Worm (Caenorhabditis elegans): ENCODE data around the gene C44H9.5.

C44H9.5 gene

ce11 chrV:12881396-12881795, 31.7 kb upstream of the C44H9.5 start:
- no peak for TF ChIP-seq nhr-76 (tag; optimal IDR thresholded peaks at IDR 0.05)
- TF ChIP-seq ama-1 (optimal IDR thresholded peaks at IDR 0.05) = no peak
- no peak for TF ChIP-seq daf-12 (tag; optimal IDR thresholded peaks at IDR 0.05)
- no peak for TF ChIP-seq sea-2 (GFP tag; optimal IDR thresholded peaks at IDR 0.05)
- no peak for TF ChIP-seq ztf-4 (tag; optimal IDR thresholded peaks at IDR 0.05)
- peak; percentile 5 for TF ChIP-seq nhr-25 (tag; optimal IDR thresholded peaks at IDR 0.05)

- TF ChIP-seq daf-12 (tag; optimal IDR thresholded peaks at IDR 0.05) = no peak
- TF ChIP-seq mml-1 (tag; optimal IDR thresholded peaks at IDR 0.05) = no peak
- no peak for TF ChIP-seq nhr-11 (tag; optimal IDR thresholded peaks at IDR 0.05)
- TF ChIP-seq nhr-25 (tag; optimal IDR thresholded peaks at IDR 0.05) = peak; percentile 70
- TF ChIP-seq ama-1 (optimal IDR thresholded peaks at IDR 0.05) = peak; percentile 36
- no peak for TF ChIP-seq lsy-12 (tag; optimal IDR thresholded peaks at IDR 0.05)
- no peak for TF ChIP-seq pqm-1 (tag; optimal IDR thresholded peaks at IDR 0.05)
- no peak for TF ChIP-seq nhr-28 (tag; optimal IDR thresholded peaks at IDR 0.05)
- TF ChIP-seq hmg-11 (tag; optimal IDR thresholded peaks at IDR 0.05) = no peak
- no peak for TF ChIP-seq nhr-23 (tag; optimal IDR thresholded peaks at IDR 0.05)
- no peak for TF ChIP-seq sea-2 (GFP tag; optimal IDR thresholded peaks at IDR 0.05)
- no peak for TF ChIP-seq nhr-67 (tag; optimal IDR thresholded peaks at IDR 0.05)
- no peak for TF ChIP-seq nhr-77 (tag; optimal IDR thresholded peaks at IDR 0.05)
- TF ChIP-seq fkh-10 (GFP tag; optimal IDR thresholded peaks at IDR 0.05) = no peak
- TF ChIP-seq snpc-4 (tag; optimal IDR thresholded peaks at IDR 0.05) = no peak
- TF ChIP-seq nhr-43 (tag; optimal IDR thresholded peaks at IDR 0.05; ENCODE audit: poor library complexity, severe bottlenecking) = peak; percentile 13
- no peak for TF ChIP-seq lin-39 (tag; optimal IDR thresholded peaks at IDR 0.05)
- TF ChIP-seq jun-1 (tag; optimal IDR thresholded peaks at IDR 0.05) = no peak
- TF ChIP-seq tbx-2 (tag; optimal IDR thresholded peaks at IDR 0.05) = no peak
- TF ChIP-seq elt-3 (tag; optimal IDR thresholded peaks at IDR 0.05) = no peak
These were observed 29.7 kb upstream of the C44H9.5 start for ce11 chrV:12879349-12879748.

- TF ChIP-seq elt-2 (tag; optimal IDR thresholded peaks at IDR 0.05) (peak; percentile 19), unc-39 (tag; optimal IDR thresholded peaks at IDR 0.05) (no peak)
These were observed 27.9 kb upstream of the C44H9.5 start for ce11 chrV:12877579-12877978.

ce11 chrV:12876708-12877107, 27.0 kb upstream of the C44H9.5 start:
- TF ChIP-seq skn-1 (tag; optimal IDR thresholded peaks at IDR 0.05) = no peak
- TF ChIP-seq hmg-11 (tag; optimal IDR thresholded peaks at IDR 0.05) = no peak
- TF ChIP-seq daf-12 (tag; optimal IDR thresholded peaks at IDR 0.05) = no peak
- no peak for TF ChIP-seq pha-4 (tag; optimal IDR thresholded peaks at IDR 0.05)
- no peak for TF ChIP-seq nhr-11 (tag; optimal IDR thresholded peaks at IDR 0.05)
- peak; percentile 73 for TF ChIP-seq pqm-1 (tag; optimal IDR thresholded peaks at IDR 0.05)
- peak; percentile 73 for TF ChIP-seq elt-2 (tag; optimal IDR thresholded peaks at IDR 0.05)
- TF ChIP-seq nfya-1 (tag; optimal IDR thresholded peaks at IDR 0.05; ENCODE audit: insufficient read depth) = no peak
- no peak for TF ChIP-seq lin-15B (tag; optimal IDR thresholded peaks at IDR 0.05)
- TF ChIP-seq nhr-23 (tag; optimal IDR thresholded peaks at IDR 0.05) = no peak
- TF ChIP-seq snpc-4 (tag; optimal IDR thresholded peaks at IDR 0.05) = no peak
- TF ChIP-seq nhr-76 (tag; optimal IDR thresholded peaks at IDR 0.05) = no peak
- no peak for TF ChIP-seq ZK546.5 (tag; optimal IDR thresholded peaks at IDR 0.05)

ce11 chrV:12875850-12876249, 26.2 kb upstream of the C44H9.5 start:
- TF ChIP-seq nhr-23 (tag; optimal IDR thresholded peaks at IDR 0.05) (no peak), nhr-25 (tag; optimal IDR thresholded peaks at IDR 0.05) (peak; percentile 48), nhr-43 (tag; optimal IDR thresholded peaks at IDR 0.05; ENCODE audit: poor library complexity, severe bottlenecking) (peak; percentile 18)

ce11 chrV:12871753-12872152, 22.1 kb upstream of the C44H9.5 start, which contains the start of gene bus-19:
TSS of gene bus-19 (plus strand) at chrV:12872053.
- TF ChIP-seq elt-3 (tag; optimal IDR thresholded peaks at IDR 0.05) (no peak), pha-4 (tag; optimal IDR thresholded peaks at IDR 0.05) (peak; percentile 41)

ce11 chrV:12870740-12871139, 21.1 kb upstream of the C44H9.5 start:
- TF ChIP-seq fkh-10 (GFP tag; optimal IDR thresholded peaks at IDR 0.05) = no peak
- no peak for TF ChIP-seq lin-39 (tag; optimal IDR thresholded peaks at IDR 0.05)
- TF ChIP-seq nhr-237 (tag; optimal IDR thresholded peaks at IDR 0.05) = no peak
- peak; percentile 85 for TF ChIP-seq pha-4 (tag; optimal IDR thresholded peaks at IDR 0.05)
- no peak for TF ChIP-seq ZK546.5 (tag; optimal IDR thresholded peaks at IDR 0.05)
- no peak for TF ChIP-seq elt-2 (tag; optimal IDR thresholded peaks at IDR 0.05)
- TF ChIP-seq nhr-12 (tag; optimal IDR thresholded peaks at IDR 0.05) = no peak
- no peak for TF ChIP-seq nhr-77 (tag; optimal IDR thresholded peaks at IDR 0.05)
